Fruit fly (Drosophila melanogaster): ENCODE results near the gene CG3777.

The CG3777 gene

dm6 chrX:350266-350665 lies 70.8 kb downstream of the CG3777 start, which contains the start of gene CG43181:
Gene CG43181, plus strand, starts transcription at chrX:350566.
- TF ChIP-seq Hr78 (GFP tag; optimal IDR thresholded peaks at IDR 0.05) = no peak
- TF ChIP-seq dsf (GFP tag; optimal IDR thresholded peaks at IDR 0.05; ENCODE audit: borderline replicate concordance) = no peak

- TF ChIP-seq h (GFP tag; optimal IDR thresholded peaks at IDR 0.05) (no peak), N (GFP tag; optimal IDR thresholded peaks at IDR 0.05) (no peak), Abd-B (GFP tag; optimal IDR thresholded peaks at IDR 0.05) (no peak), Hr83 (GFP tag; optimal IDR thresholded peaks at IDR 0.05; ENCODE audit: poor library complexity, severe bottlenecking) (no peak), dmrt93B (GFP tag; optimal IDR thresholded peaks at IDR 0.05) (no peak), psq (GFP tag; optimal IDR thresholded peaks at IDR 0.05) (no peak), brk (GFP tag; optimal IDR thresholded peaks at IDR 0.05) (no peak)
These were observed 71.5 kb downstream of the CG3777 start for dm6 chrX:350970-351369.

- no peak for TF ChIP-seq Sp1 (GFP tag; optimal IDR thresholded peaks at IDR 0.05)
These were observed 72.1 kb downstream of the CG3777 start for dm6 chrX:351599-351998.

dm6 chrX:352767-353166 lies 73.3 kb downstream of the CG3777 start, which contains the start of gene CG43182:
Gene CG43182, plus strand, starts transcription at chrX:353067.
- TF ChIP-seq Dfd (GFP tag; optimal IDR thresholded peaks at IDR 0.05) = no peak
- TF ChIP-seq pan (optimal IDR thresholded peaks at IDR 0.05) = no peak
- no peak for TF ChIP-seq OdsH (GFP tag; optimal IDR thresholded peaks at IDR 0.05)
- no peak for TF ChIP-seq GATAd (GFP tag; optimal IDR thresholded peaks at IDR 0.05)
- no peak for TF ChIP-seq br (GFP tag; optimal IDR thresholded peaks at IDR 0.05)
- TF ChIP-seq ey (GFP tag; optimal IDR thresholded peaks at IDR 0.05) = no peak
- TF ChIP-seq lola (GFP tag; optimal IDR thresholded peaks at IDR 0.05) = no peak
- TF ChIP-seq CrebA (GFP tag; optimal IDR thresholded peaks at IDR 0.05; ENCODE audit: borderline replicate concordance) = no peak
- no peak for TF ChIP-seq Dif (GFP tag; optimal IDR thresholded peaks at IDR 0.05; ENCODE audit: partially characterized antibody)
- no peak for TF ChIP-seq woc (GFP tag; optimal IDR thresholded peaks at IDR 0.05)
- no peak for TF ChIP-seq CG9705 (GFP tag; optimal IDR thresholded peaks at IDR 0.05)
- TF ChIP-seq Abd-B (GFP tag; optimal IDR thresholded peaks at IDR 0.05) = no peak
- TF ChIP-seq CG32264 (GFP tag; optimal IDR thresholded peaks at IDR 0.05) = no peak
- TF ChIP-seq h (GFP tag; optimal IDR thresholded peaks at IDR 0.05) = no peak
- no peak for TF ChIP-seq psq (GFP tag; optimal IDR thresholded peaks at IDR 0.05)
- TF ChIP-seq Myc (optimal IDR thresholded peaks at IDR 0.05) = no peak
- TF ChIP-seq brk (GFP tag; optimal IDR thresholded peaks at IDR 0.05) = no peak

dm6 chrX:353929-354515 lies 74.5 kb downstream of the CG3777 start:
- TF ChIP-seq fru (GFP tag; optimal IDR thresholded peaks at IDR 0.05) = no peak
- TF ChIP-seq ey (GFP tag; optimal IDR thresholded peaks at IDR 0.05) = no peak
- TF ChIP-seq N (GFP tag; optimal IDR thresholded peaks at IDR 0.05) = no peak

- TF ChIP-seq pan (optimal IDR thresholded peaks at IDR 0.05) = no peak
- no peak for TF ChIP-seq sv (GFP tag; optimal IDR thresholded peaks at IDR 0.05)
- TF ChIP-seq Myc (optimal IDR thresholded peaks at IDR 0.05) = no peak
- TF ChIP-seq lola (GFP tag; optimal IDR thresholded peaks at IDR 0.05) = no peak
- no peak for TF ChIP-seq Sp1 (GFP tag; optimal IDR thresholded peaks at IDR 0.05)
- no peak for TF ChIP-seq Hr78 (GFP tag; optimal IDR thresholded peaks at IDR 0.05)
- TF ChIP-seq HLH106 (tag; optimal IDR thresholded peaks at IDR 0.05) = no peak
- TF ChIP-seq foxo (GFP tag; optimal IDR thresholded peaks at IDR 0.05) = no peak
- TF ChIP-seq ey (GFP tag; optimal IDR thresholded peaks at IDR 0.05) = no peak
- TF ChIP-seq N (GFP tag; optimal IDR thresholded peaks at IDR 0.05) = no peak
- TF ChIP-seq dmrt93B (GFP tag; optimal IDR thresholded peaks at IDR 0.05) = no peak
- TF ChIP-seq CG32264 (GFP tag; optimal IDR thresholded peaks at IDR 0.05) = no peak
These were observed 76.7 kb downstream of the CG3777 start, which contains the start of gene y for dm6 chrX:356232-356631. Gene y, plus strand, starts transcription at chrX:356509.

dm6 chrX:361418-361817 lies 81.9 kb downstream of the CG3777 start:
- TF ChIP-seq h (GFP tag; optimal IDR thresholded peaks at IDR 0.05) = no peak
- no peak for TF ChIP-seq Dif (GFP tag; optimal IDR thresholded peaks at IDR 0.05; ENCODE audit: partially characterized antibody)
- no peak for TF ChIP-seq tai (GFP tag; optimal IDR thresholded peaks at IDR 0.05)
- no peak for TF ChIP-seq woc (GFP tag; optimal IDR thresholded peaks at IDR 0.05)
- TF ChIP-seq jim (GFP tag; optimal IDR thresholded peaks at IDR 0.05) = peak; percentile 52
- TF ChIP-seq Hr83 (GFP tag; optimal IDR thresholded peaks at IDR 0.05; ENCODE audit: poor library complexity, severe bottlenecking) = no peak
- TF ChIP-seq Rel (GFP tag; optimal IDR thresholded peaks at IDR 0.05) = no peak
- TF ChIP-seq Rel (tag; optimal IDR thresholded peaks at IDR 0.05) = no peak
- TF ChIP-seq Vsx2 (GFP tag; optimal IDR thresholded peaks at IDR 0.05; ENCODE audit: partially characterized antibody) = peak; percentile 36
- no peak for TF ChIP-seq usp (GFP tag; optimal IDR thresholded peaks at IDR 0.05)
- TF ChIP-seq CrebA (GFP tag; optimal IDR thresholded peaks at IDR 0.05; ENCODE audit: borderline replicate concordance) = no peak
- TF ChIP-seq lola (GFP tag; optimal IDR thresholded peaks at IDR 0.05) = no peak
- TF ChIP-seq Hr78 (GFP tag; optimal IDR thresholded peaks at IDR 0.05) = no peak
- TF ChIP-seq Sp1 (GFP tag; optimal IDR thresholded peaks at IDR 0.05) = peak; percentile 48
- TF ChIP-seq Dfd (GFP tag; optimal IDR thresholded peaks at IDR 0.05) = no peak
- TF ChIP-seq rgr (GFP tag; optimal IDR thresholded peaks at IDR 0.05) = no peak
- TF ChIP-seq Myc (optimal IDR thresholded peaks at IDR 0.05) = peak; percentile 75
- TF ChIP-seq N (GFP tag; optimal IDR thresholded peaks at IDR 0.05) = no peak
- no peak for TF ChIP-seq pan (optimal IDR thresholded peaks at IDR 0.05)
